Fruit fly (Drosophila melanogaster) whole organism, embryonic: ENCODE data around the gene ATPsynB.

Experiments
- Adf1 ChIP-seq: fragments of 200-800 bp; sonication (Bioruptor generic); IDR thresholded peaks from 2 replicates; pipeline ENCODE4 v1.3.6; 2022; ENCODE audit warnings: missing biosample characterization, missing genetic modification characterization
- Aef1 ChIP-seq: fragments of 200-800 bp; sonication (Bioruptor generic); IDR thresholded peaks from 3 replicates; pipeline ENCODE4 v1.3.6; 2022; ENCODE audit warnings: missing biosample characterization, missing genetic modification characterization
- CG10274 ChIP-seq: fragments of 200-800 bp; sonication (Bioruptor generic); optimal IDR thresholded peaks from 3 replicates; lab custom pipeline; 2017; ENCODE audit warnings: missing biosample characterization, mild to moderate bottlenecking, missing genetic modification characterization
- CG10366 ChIP-seq: fragments of 200-800 bp; sonication (Bioruptor generic); IDR thresholded peaks from 2 replicates; pipeline ENCODE4 v1.3.6; 2022; ENCODE audit warnings: missing biosample characterization, missing genetic modification characterization
- CG14667 ChIP-seq: fragments of 200-800 bp; sonication (Bioruptor generic); IDR thresholded peaks from 2 replicates; pipeline ENCODE4 v1.3.6; 2022; ENCODE audit warnings: missing biosample characterization, missing genetic modification characterization
- CG17359 ChIP-seq: fragments of 200-800 bp; sonication (Bioruptor generic); optimal IDR thresholded peaks from 3 replicates; lab custom pipeline; 2018; ENCODE audit warnings: missing biosample characterization, mild to moderate bottlenecking, missing genetic modification characterization, moderate library complexity
- CG17361 ChIP-seq: fragments of 200-800 bp; sonication (Bioruptor generic); IDR thresholded peaks from 3 replicates; pipeline ENCODE4 v1.3.6; 2022; ENCODE audit warnings: missing biosample characterization, missing genetic modification characterization
- CG17612 ChIP-seq: fragments of 200-800 bp; sonication (Bioruptor generic); IDR thresholded peaks from 2 replicates; pipeline ENCODE4 v1.3.6; 2022; ENCODE audit warnings: missing biosample characterization, missing genetic modification characterization
- CG18764 ChIP-seq: fragments of 200-800 bp; sonication (Bioruptor generic); optimal IDR thresholded peaks from 3 replicates; lab custom pipeline; 2016; ENCODE audit warnings: missing biosample characterization, missing genetic modification characterization
- CG30431 ChIP-seq: fragments of 200-800 bp; sonication (Bioruptor generic); optimal IDR thresholded peaks from 2 replicates; lab custom pipeline; 2017; ENCODE audit warnings: missing biosample characterization, missing genetic modification characterization
- CG3995 ChIP-seq: fragments of 200-800 bp; sonication (Bioruptor generic); optimal IDR thresholded peaks from 3 replicates; lab custom pipeline; 2016; ENCODE audit warnings: missing biosample characterization, missing genetic modification characterization
- CG4282 ChIP-seq: fragments of 200-800 bp; sonication (Bioruptor generic); optimal IDR thresholded peaks from 2 replicates; lab custom pipeline; 2016; ENCODE audit warnings: missing biosample characterization, missing genetic modification characterization
- CG6791 ChIP-seq: fragments of 200-800 bp; sonication (Bioruptor generic); IDR thresholded peaks from 3 replicates; pipeline ENCODE4 v1.3.6; 2022; ENCODE audit warnings: missing biosample characterization, missing genetic modification characterization; ENCODE audit not compliant: partially characterized antibody
- CG6854 ChIP-seq: fragments of 200-800 bp; sonication (Bioruptor generic); optimal IDR thresholded peaks from 3 replicates; lab custom pipeline; 2017; ENCODE audit warnings: missing biosample characterization, mild to moderate bottlenecking, missing genetic modification characterization
- CG7928 ChIP-seq: fragments of 200-800 bp; sonication (Bioruptor generic); optimal IDR thresholded peaks from 2 replicates; lab custom pipeline; 2017; ENCODE audit warnings: missing biosample characterization, mild to moderate bottlenecking, missing genetic modification characterization
- CG7987 ChIP-seq: fragments of 200-800 bp; sonication (Bioruptor generic); optimal IDR thresholded peaks from 2 replicates; lab custom pipeline; 2018; ENCODE audit warnings: missing biosample characterization, mild to moderate bottlenecking, missing genetic modification characterization, moderate library complexity
- CG8388 ChIP-seq: fragments of 200-800 bp; sonication (Bioruptor generic); optimal IDR thresholded peaks from 2 replicates; lab custom pipeline; 2019; ENCODE audit warnings: missing biosample characterization, mild to moderate bottlenecking, missing genetic modification characterization, moderate library complexity
- CG9215 ChIP-seq: fragments of 200-800 bp; sonication (Bioruptor generic); IDR thresholded peaks from 2 replicates; pipeline ENCODE4 v1.3.6; 2022; ENCODE audit warnings: missing biosample characterization, missing genetic modification characterization
- CG9817 ChIP-seq: fragments of 200-800 bp; sonication (Bioruptor generic); optimal IDR thresholded peaks from 2 replicates; lab custom pipeline; 2018; ENCODE audit warnings: missing biosample characterization, mild to moderate bottlenecking, missing genetic modification characterization, moderate library complexity
- Chrac-16 ChIP-seq: fragments of 200-800 bp; sonication (Bioruptor generic); optimal IDR thresholded peaks from 3 replicates; lab custom pipeline; 2016; ENCODE audit warnings: missing biosample characterization, missing genetic modification characterization
- CrebB ChIP-seq: fragments of 200-800 bp; sonication (Bioruptor generic); optimal IDR thresholded peaks from 3 replicates; lab custom pipeline; 2018; ENCODE audit warnings: missing biosample characterization, mild to moderate bottlenecking, missing genetic modification characterization
- Elba2 ChIP-seq: fragments of 200-800 bp; sonication (Bioruptor generic); optimal IDR thresholded peaks from 3 replicates; lab custom pipeline; 2016; ENCODE audit warnings: missing biosample characterization, missing genetic modification characterization
- Fer3 ChIP-seq: fragments of 200-800 bp; sonication (Bioruptor generic); optimal IDR thresholded peaks from 2 replicates; lab custom pipeline; 2018; ENCODE audit warnings: missing biosample characterization, mild to moderate bottlenecking, missing genetic modification characterization, moderate library complexity
- GATAe ChIP-seq: fragments of 200-800 bp; sonication (Bioruptor generic); conservative IDR thresholded peaks from 2 replicates; pipeline ENCODE4 v1.3.6; 2022; ENCODE audit warnings: missing biosample characterization, missing genetic modification characterization
- Gsc ChIP-seq: fragments of 200-800 bp; sonication (Bioruptor generic); IDR thresholded peaks from 2 replicates; pipeline ENCODE4 v1.3.6; 2022; ENCODE audit warnings: missing biosample characterization, missing genetic modification characterization
- HLH4C ChIP-seq: fragments of 200-800 bp; sonication (Bioruptor generic); IDR thresholded peaks from 3 replicates; pipeline ENCODE4 v1.3.6; 2022; ENCODE audit warnings: missing biosample characterization, missing genetic modification characterization; ENCODE audit not compliant: partially characterized antibody
- Max ChIP-seq: fragments of 200-800 bp; sonication (Bioruptor generic); optimal IDR thresholded peaks from 2 replicates; lab custom pipeline; 2016; ENCODE audit warnings: missing biosample characterization, mild to moderate bottlenecking, missing genetic modification characterization
- Med ChIP-seq: fragments of 200-800 bp; sonication (Bioruptor generic); peaks from one replicate; lab custom pipeline; 2016; ENCODE audit warnings: missing biosample characterization, missing genetic modification characterization, mild to moderate bottlenecking, inconsistent platforms, moderate library complexity
- Meics ChIP-seq: fragments of 200-800 bp; sonication (Bioruptor generic); optimal IDR thresholded peaks from 2 replicates; lab custom pipeline; 2017; ENCODE audit warnings: missing biosample characterization, mild to moderate bottlenecking, missing genetic modification characterization
- Mrtf ChIP-seq: fragments of 200-800 bp; sonication (Bioruptor generic); IDR thresholded peaks from 3 replicates; pipeline ENCODE4 v1.3.6; 2022; ENCODE audit warnings: missing biosample characterization, missing genetic modification characterization
- Neu2 ChIP-seq: fragments of 200-800 bp; sonication (Bioruptor generic); optimal IDR thresholded peaks from 3 replicates; lab custom pipeline; 2016; ENCODE audit warnings: missing biosample characterization, missing genetic modification characterization, borderline replicate concordance
- Sin3A ChIP-seq: fragments of >200 bp; optimal IDR thresholded peaks from 2 replicates; lab custom pipeline; 2018
- Sry-β ChIP-seq: fragments of 200-800 bp; sonication (Bioruptor generic); optimal IDR thresholded peaks from 2 replicates; lab custom pipeline; 2018; ENCODE audit warnings: missing biosample characterization, mild to moderate bottlenecking, missing genetic modification characterization, moderate library complexity
- Stat92E ChIP-seq, 3 experiments: fragments of >200 bp in 2 of 3; fragments of 200-800 bp in 1 of 3; sonication (Bioruptor generic) in 1 of 3; optimal IDR thresholded peaks; 2 replicates each; lab custom pipeline; 2017 to 2019; ENCODE audit warnings: missing biosample characterization in 3 of 3, missing genetic modification characterization in 3 of 3, mild to moderate bottlenecking in 1 of 3, moderate library complexity in 1 of 3
- abd-A ChIP-seq: fragments of 200-800 bp; sonication (Bioruptor generic); optimal IDR thresholded peaks from 3 replicates; lab custom pipeline; 2019; ENCODE audit warnings: missing biosample characterization, mild to moderate bottlenecking, missing genetic modification characterization, moderate library complexity
- ato ChIP-seq: fragments of 200-800 bp; sonication (Bioruptor generic); IDR thresholded peaks from 2 replicates; pipeline ENCODE4 v1.3.6; 2022; ENCODE audit warnings: missing biosample characterization, missing genetic modification characterization; ENCODE audit not compliant: partially characterized antibody
- caup ChIP-seq: fragments of 200-800 bp; sonication (Bioruptor generic); optimal IDR thresholded peaks from 3 replicates; lab custom pipeline; 2017; ENCODE audit warnings: missing biosample characterization, mild to moderate bottlenecking, missing genetic modification characterization, moderate library complexity; ENCODE audit not compliant: severe bottlenecking
- chm ChIP-seq: fragments of 200-800 bp; sonication (Bioruptor generic); IDR thresholded peaks from 2 replicates; pipeline ENCODE4 v1.3.6; 2022; ENCODE audit warnings: missing biosample characterization, missing genetic modification characterization
- danr ChIP-seq: fragments of 200-800 bp; sonication (Bioruptor generic); IDR thresholded peaks from 2 replicates; pipeline ENCODE4 v1.3.6; 2022; ENCODE audit warnings: missing biosample characterization, missing genetic modification characterization
- fru ChIP-seq: fragments of >200 bp; optimal IDR thresholded peaks from 2 replicates; lab custom pipeline; 2017
- gcm2 ChIP-seq: fragments of 200-800 bp; sonication (Bioruptor generic); optimal IDR thresholded peaks from 2 replicates; lab custom pipeline; 2016; ENCODE audit warnings: missing biosample characterization, missing genetic modification characterization
- inv ChIP-seq: fragments of 200-800 bp; sonication (Bioruptor generic); IDR thresholded peaks from 2 replicates; pipeline ENCODE4 v1.3.6; 2022; ENCODE audit warnings: missing biosample characterization, missing genetic modification characterization; ENCODE audit not compliant: partially characterized antibody
- jigr1 ChIP-seq: fragments of 200-800 bp; sonication (Bioruptor generic); IDR thresholded peaks from 3 replicates; pipeline ENCODE4 v1.3.6; 2022; ENCODE audit warnings: missing biosample characterization, missing genetic modification characterization
- mirr ChIP-seq: fragments of 200-800 bp; sonication (Bioruptor generic); optimal IDR thresholded peaks from 3 replicates; lab custom pipeline; 2018; ENCODE audit warnings: missing biosample characterization, mild to moderate bottlenecking, missing genetic modification characterization
- pan ChIP-seq, 4 experiments: fragments of >200 bp in 3 of 4; fragments of 200-800 bp in 1 of 4; sonication (Bioruptor generic) in 1 of 4; optimal IDR thresholded peaks in 3 of 4; IDR thresholded peaks in 1 of 4; 2 replicates each; pipeline versions ENCODE4 v1.3.6 to Lab custom; 2017 to 2022; ENCODE audit warnings: missing biosample characterization in 2 of 4, missing genetic modification characterization in 2 of 4, mixed read lengths in 1 of 4
- pum ChIP-seq: fragments of 200-800 bp; sonication (Bioruptor generic); optimal IDR thresholded peaks from 2 replicates; lab custom pipeline; 2016; ENCODE audit warnings: missing biosample characterization, missing genetic modification characterization
- run ChIP-seq: fragments of 200-800 bp; sonication (Bioruptor generic); optimal IDR thresholded peaks from 3 replicates; lab custom pipeline; 2018; ENCODE audit warnings: missing biosample characterization, mild to moderate bottlenecking, missing genetic modification characterization
- sob ChIP-seq: fragments of 200-800 bp; sonication (Bioruptor generic); IDR thresholded peaks from 2 replicates; pipeline ENCODE4 v1.3.6; 2022; ENCODE audit warnings: missing biosample characterization, missing genetic modification characterization
- tap ChIP-seq: fragments of 200-800 bp; optimal IDR thresholded peaks from 3 replicates; lab custom pipeline; 2019; ENCODE audit warnings: missing biosample characterization, mild to moderate bottlenecking, missing genetic modification characterization, moderate library complexity
- trh ChIP-seq: fragments of 200-800 bp; sonication (Bioruptor generic); optimal IDR thresholded peaks from 2 replicates; lab custom pipeline; 2016; ENCODE audit warnings: missing biosample characterization, missing genetic modification characterization
- twi ChIP-seq: fragments of 200-800 bp; optimal IDR thresholded peaks from 2 replicates; lab custom pipeline; 2019; ENCODE audit warnings: missing biosample characterization, mild to moderate bottlenecking, missing genetic modification characterization, moderate library complexity

The ATPsynB gene

dm6 chr3L:9760151-9760749 lies 30.5 kb downstream of the ATPsynB start, which contains the start of gene CG42268 (continued):
- TF ChIP-seq CG9817 (tag; lab: Kevin White, UChicago) (no peak), Gsc (GFP tag; lab: Robert Waterston, UW) (no peak), CG17359 (tag; lab: Kevin White, UChicago) (no peak), CrebB (tag; lab: Kevin White, UChicago) (no peak), Neu2 (GFP tag; lab: Kevin White, UChicago) (no peak), twi (tag; lab: Kevin White, UChicago) (no peak), Sry-β (no peak), Max (GFP tag; lab: Kevin White, UChicago) (no peak), pan (optimal IDR thresholded peaks at IDR 0.05; lab: Kevin White, UChicago) (no peak), pan (GFP tag; optimal IDR thresholded peaks at IDR 0.05 in 1 of 2, IDR thresholded peaks at IDR 0.05 in 1 of 2) (no peak), CG7928 (GFP tag; lab: Kevin White, UChicago) (no peak), CG10274 (GFP tag; lab: Kevin White, UChicago) (no peak), run (tag; lab: Kevin White, UChicago) (no peak), Fer3 (tag; lab: Kevin White, UChicago) (no peak), chm (GFP tag; lab: Robert Waterston, UW) (no peak), abd-A (tag; lab: Kevin White, UChicago) (no peak), jigr1 (GFP tag; lab: Robert Waterston, UW) (no peak), mirr (GFP tag; lab: Kevin White, UChicago) (peak; percentile 23), trh (GFP tag; lab: Kevin White, UChicago) (no peak), danr (GFP tag; lab: Robert Waterston, UW) (no peak), ato (GFP tag; lab: Robert Waterston, UW) (no peak), CG4282 (GFP tag; lab: Kevin White, UChicago) (no peak), inv (GFP tag; lab: Robert Waterston, UW) (no peak), Chrac-16 (GFP tag; lab: Kevin White, UChicago) (no peak), fru (no peak), Aef1 (GFP tag; lab: Robert Waterston, UW) (no peak), CG6854 (GFP tag; lab: Kevin White, UChicago) (no peak), CG17612 (no peak), Stat92E (GFP tag; optimal IDR thresholded peaks at IDR 0.05; lab: Kevin White, UChicago) (no peak), GATAe (GFP tag; lab: Robert Waterston, UW) (no peak; the same call in 1 of the 2 replicates), caup (GFP tag; lab: Kevin White, UChicago) (peak; percentile 21), CG14667 (no peak), CG18764 (no peak), CG9215 (no peak), CG7987 (GFP tag; lab: Kevin White, UChicago) (no peak), CG17361 (GFP tag; lab: Robert Waterston, UW) (no peak), Adf1 (GFP tag; lab: Robert Waterston, UW) (peak; percentile 6; the same call in 1 of the 2 replicates), CG30431 (GFP tag; lab: Kevin White, UChicago) (no peak), CG10366 (GFP tag; lab: Robert Waterston, UW) (no peak), CG3995 (GFP tag; lab: Kevin White, UChicago) (no peak), Elba2 (GFP tag; lab: Kevin White, UChicago) (no peak), CG6791 (GFP tag; lab: Robert Waterston, UW) (no peak), HLH4C (no peak), pum (GFP tag; lab: Kevin White, UChicago) (no peak), Med (peak; percentile 81), Mrtf (no peak), tap (no peak), Sin3A (lab: Kevin White, UChicago) (no peak), sob (GFP tag; lab: Robert Waterston, UW) (no peak), gcm2 (GFP tag; lab: Kevin White, UChicago) (no peak), CG8388 (GFP tag; lab: Kevin White, UChicago) (no peak), Meics (no peak)
